Fruit fly (Drosophila melanogaster) whole organism, embryonic: ENCODE data around the gene Nse1.
A peak's percentile ranks its signal among the peaks of the same experiment; 100 is the strongest.

Source experiments
- CG10267 ChIP-seq: fragments of 200-800 bp; sonication (Bioruptor generic); optimal IDR thresholded peaks from 2 replicates; lab custom pipeline; 2018; ENCODE audit warnings: missing biosample characterization, mild to moderate bottlenecking, missing genetic modification characterization, moderate library complexity
- CG10274 ChIP-seq: fragments of 200-800 bp; sonication (Bioruptor generic); optimal IDR thresholded peaks from 3 replicates; lab custom pipeline; 2017; ENCODE audit warnings: missing biosample characterization, mild to moderate bottlenecking, missing genetic modification characterization
- CG12299 ChIP-seq: fragments of 200-800 bp; sonication (Bioruptor generic); optimal IDR thresholded peaks from 2 replicates; lab custom pipeline; 2018; ENCODE audit warnings: missing biosample characterization, mild to moderate bottlenecking, missing genetic modification characterization
- CG13424 ChIP-seq: fragments of 200-800 bp; sonication (Bioruptor generic); optimal IDR thresholded peaks from 2 replicates; lab custom pipeline; 2019; ENCODE audit warnings: missing biosample characterization, mild to moderate bottlenecking, missing genetic modification characterization, moderate library complexity
- CG14860 ChIP-seq: fragments of 200-800 bp; sonication (Bioruptor generic); IDR thresholded peaks from 3 replicates; pipeline ENCODE4 v1.3.6; 2022; ENCODE audit warnings: missing biosample characterization, missing genetic modification characterization; ENCODE audit not compliant: partially characterized antibody
- CG17802 ChIP-seq: fragments of 200-800 bp; sonication (Bioruptor generic); optimal IDR thresholded peaks from 2 replicates; lab custom pipeline; 2018; ENCODE audit warnings: missing biosample characterization, mild to moderate bottlenecking, missing genetic modification characterization, moderate library complexity
- CG18011 ChIP-seq: fragments of 200-800 bp; sonication (Bioruptor generic); optimal IDR thresholded peaks from 2 replicates; lab custom pipeline; 2017; ENCODE audit warnings: missing biosample characterization, missing genetic modification characterization, mild to moderate bottlenecking, moderate library complexity, missing genotype
- CG2199 ChIP-seq: fragments of 200-800 bp; sonication (Bioruptor generic); IDR thresholded peaks from 3 replicates; pipeline ENCODE4 v1.3.6; 2022; ENCODE audit warnings: missing biosample characterization, missing genetic modification characterization
- CG2875 ChIP-seq: fragments of 200-800 bp; sonication (Bioruptor generic); optimal IDR thresholded peaks from 2 replicates; lab custom pipeline; 2017; ENCODE audit warnings: missing biosample characterization, mild to moderate bottlenecking, missing genetic modification characterization, missing genetic modification reagents
- CG2889 ChIP-seq: fragments of 200-800 bp; sonication (Bioruptor generic); IDR thresholded peaks from 3 replicates; pipeline ENCODE4 v1.3.6; 2022; ENCODE audit warnings: missing biosample characterization, missing genetic modification characterization
- CG3838 ChIP-seq: fragments of 200-800 bp; sonication (Bioruptor generic); optimal IDR thresholded peaks from 3 replicates; lab custom pipeline; 2016; ENCODE audit warnings: missing biosample characterization, missing genetic modification characterization
- CG3847 ChIP-seq: fragments of 200-800 bp; sonication (Bioruptor generic); IDR thresholded peaks from 2 replicates; pipeline ENCODE4 v1.3.6; 2022; ENCODE audit warnings: missing biosample characterization, missing genetic modification characterization
- CG4404 ChIP-seq: fragments of 200-800 bp; sonication (Bioruptor generic); IDR thresholded peaks from 2 replicates; pipeline ENCODE4 v1.3.6; 2022; ENCODE audit warnings: missing biosample characterization, missing genetic modification characterization
- CG4854 ChIP-seq: fragments of 200-800 bp; sonication (Bioruptor generic); optimal IDR thresholded peaks from 2 replicates; lab custom pipeline; 2016; ENCODE audit warnings: missing biosample characterization, missing genetic modification characterization, inconsistent platforms
- CG5180 ChIP-seq: fragments of 200-800 bp; sonication (Bioruptor generic); optimal IDR thresholded peaks from 3 replicates; lab custom pipeline; 2017; ENCODE audit warnings: missing biosample characterization, missing genetic modification characterization, mild to moderate bottlenecking, moderate library complexity, missing genetic modification reagents
- CG6175 ChIP-seq: fragments of 200-800 bp; sonication (Bioruptor generic); IDR thresholded peaks from 3 replicates; pipeline ENCODE4 v1.3.6; 2022; ENCODE audit warnings: missing biosample characterization, missing genetic modification characterization
- CG7271 ChIP-seq: fragments of 200-800 bp; sonication (Bioruptor generic); optimal IDR thresholded peaks from 2 replicates; lab custom pipeline; 2018; ENCODE audit warnings: missing biosample characterization, mild to moderate bottlenecking, missing genetic modification characterization, moderate library complexity
- CG7556 ChIP-seq: fragments of 200-800 bp; sonication (Bioruptor generic); optimal IDR thresholded peaks from 2 replicates; lab custom pipeline; 2017; ENCODE audit warnings: missing biosample characterization, mild to moderate bottlenecking, missing genetic modification characterization
- CG8388 ChIP-seq: fragments of 200-800 bp; sonication (Bioruptor generic); optimal IDR thresholded peaks from 2 replicates; lab custom pipeline; 2019; ENCODE audit warnings: missing biosample characterization, mild to moderate bottlenecking, missing genetic modification characterization, moderate library complexity
- Dfd ChIP-seq, 2 experiments: fragments of >200 bp; optimal IDR thresholded peaks; 2 replicates each; lab custom pipeline; 2017; ENCODE audit warnings: missing biosample characterization in 2 of 2, missing genetic modification characterization in 2 of 2
- Dip2 ChIP-seq: fragments of 200-800 bp; sonication (Bioruptor generic); IDR thresholded peaks from 2 replicates; pipeline ENCODE4 v1.3.6; 2022; ENCODE audit warnings: missing biosample characterization, missing genetic modification characterization
- Dp ChIP-seq: fragments of 200-800 bp; sonication (Bioruptor generic); optimal IDR thresholded peaks from 2 replicates; lab custom pipeline; 2018; ENCODE audit warnings: missing biosample characterization, mild to moderate bottlenecking, missing genetic modification characterization, moderate library complexity
- Dref ChIP-seq: fragments of 200-800 bp; sonication (Bioruptor generic); IDR thresholded peaks from 2 replicates; pipeline ENCODE4 v1.3.6; 2022; ENCODE audit warnings: missing biosample characterization, missing genetic modification characterization
- Eip74EF ChIP-seq, 2 experiments: fragments of 200-800 bp in 1 of 2; fragments of >200 bp in 1 of 2; sonication (Bioruptor generic) in 1 of 2; optimal IDR thresholded peaks; 2 replicates each; lab custom pipeline; 2017 to 2019; ENCODE audit warnings: missing biosample characterization in 2 of 2, missing genetic modification characterization in 2 of 2, mild to moderate bottlenecking in 1 of 2, moderate library complexity in 1 of 2
- Fer1 ChIP-seq: fragments of 200-800 bp; sonication (Bioruptor generic); optimal IDR thresholded peaks from 2 replicates; lab custom pipeline; 2017; ENCODE audit warnings: missing biosample characterization, mild to moderate bottlenecking, missing genetic modification characterization
- Fer2 ChIP-seq: fragments of 200-800 bp; sonication (Bioruptor generic); optimal IDR thresholded peaks from 2 replicates; lab custom pipeline; 2018; ENCODE audit warnings: missing biosample characterization, mild to moderate bottlenecking, missing genetic modification characterization, moderate library complexity
- Hmr ChIP-seq: fragments of 200-800 bp; sonication (Bioruptor generic); optimal IDR thresholded peaks from 3 replicates; lab custom pipeline; 2017; ENCODE audit warnings: mild to moderate bottlenecking, missing biosample characterization, missing genetic modification reagents, missing genetic modification characterization
- Jarid2 ChIP-seq: fragments of 200-800 bp; sonication (Bioruptor generic); optimal IDR thresholded peaks from 3 replicates; lab custom pipeline; 2017; ENCODE audit warnings: mild to moderate bottlenecking, missing biosample characterization, missing genetic modification reagents, missing genetic modification characterization
- Side ChIP-seq: fragments of 200-800 bp; sonication (Bioruptor generic); optimal IDR thresholded peaks from 2 replicates; lab custom pipeline; 2016; ENCODE audit warnings: missing biosample characterization, missing genetic modification characterization
- Sox100B ChIP-seq: fragments of 200-800 bp; sonication (Bioruptor generic); optimal IDR thresholded peaks from 3 replicates; lab custom pipeline; 2018; ENCODE audit warnings: missing biosample characterization, mild to moderate bottlenecking, missing genetic modification characterization
- Trl ChIP-seq, 3 experiments: fragments of >200 bp in 2 of 3; fragments of 200-800 bp in 1 of 3; sonication (Bioruptor generic) in 1 of 3; optimal IDR thresholded peaks; 2 replicates in 1 of 3; 3 replicates in 2 of 3; lab custom pipeline; 2016 to 2017; ENCODE audit warnings: missing biosample characterization in 1 of 3, missing genetic modification characterization in 1 of 3
- cas ChIP-seq: fragments of 200-800 bp; sonication (Bioruptor generic); IDR thresholded peaks from 2 replicates; pipeline ENCODE4 v1.3.6; 2022; ENCODE audit warnings: missing biosample characterization, missing genetic modification characterization
- da ChIP-seq: fragments of 200-800 bp; sonication (Bioruptor generic); optimal IDR thresholded peaks from 2 replicates; lab custom pipeline; 2016; ENCODE audit warnings: missing biosample characterization, missing genetic modification characterization
- esg ChIP-seq: fragments of 200-800 bp; sonication (Bioruptor generic); conservative IDR thresholded peaks from 2 replicates; pipeline ENCODE4 v1.3.6; 2022; ENCODE audit warnings: missing biosample characterization, missing genetic modification characterization
- exex ChIP-seq: fragments of 200-800 bp; sonication (Bioruptor generic); optimal IDR thresholded peaks from 4 replicates; lab custom pipeline; 2018; ENCODE audit warnings: missing biosample characterization, mild to moderate bottlenecking, missing genetic modification characterization, moderate library complexity
- fd3F ChIP-seq: fragments of 200-800 bp; sonication (Bioruptor generic); optimal IDR thresholded peaks from 2 replicates; lab custom pipeline; 2018; ENCODE audit warnings: missing biosample characterization, mild to moderate bottlenecking, missing genetic modification characterization, moderate library complexity
- fd64A ChIP-seq: fragments of 200-800 bp; sonication (Bioruptor generic); optimal IDR thresholded peaks from 3 replicates; lab custom pipeline; 2018; ENCODE audit warnings: missing biosample characterization, mild to moderate bottlenecking, missing genetic modification characterization
- fru ChIP-seq: fragments of >200 bp; optimal IDR thresholded peaks from 2 replicates; lab custom pipeline; 2017
- gro ChIP-seq: fragments of 200-800 bp; sonication (Bioruptor generic); optimal IDR thresholded peaks from 2 replicates; lab custom pipeline; 2016; ENCODE audit warnings: missing biosample characterization, missing genetic modification characterization
- hb ChIP-seq: fragments of 200-800 bp; sonication (Bioruptor generic); IDR thresholded peaks from 3 replicates; pipeline ENCODE4 v1.3.6; 2022; ENCODE audit warnings: missing biosample characterization, missing genetic modification characterization; ENCODE audit not compliant: partially characterized antibody
- hkb ChIP-seq, 2 experiments: fragments of 200-800 bp in 1 of 2; fragments of >200 bp in 1 of 2; sonication (Bioruptor generic) in 1 of 2; IDR thresholded peaks in 1 of 2; optimal IDR thresholded peaks in 1 of 2; 2 replicates each; pipeline versions ENCODE4 v1.3.6 to Lab custom; 2017 to 2022; ENCODE audit warnings: missing biosample characterization in 1 of 2, missing genetic modification characterization in 1 of 2
- mirr ChIP-seq: fragments of 200-800 bp; sonication (Bioruptor generic); optimal IDR thresholded peaks from 3 replicates; lab custom pipeline; 2018; ENCODE audit warnings: missing biosample characterization, mild to moderate bottlenecking, missing genetic modification characterization
- otp ChIP-seq: fragments of 200-800 bp; sonication (Bioruptor generic); IDR thresholded peaks from 3 replicates; pipeline ENCODE4, ENCODE4 v1.3.6; 2022; ENCODE audit warnings: missing biosample characterization, missing genetic modification characterization
- peb ChIP-seq: fragments of 200-800 bp; sonication (Bioruptor generic); IDR thresholded peaks from 2 replicates; pipeline ENCODE4 v1.3.6; 2022; ENCODE audit warnings: missing biosample characterization, missing genetic modification characterization
- sna ChIP-seq: fragments of 200-800 bp; sonication (Bioruptor generic); IDR thresholded peaks from 2 replicates; pipeline ENCODE4 v1.3.6; 2022; ENCODE audit warnings: missing biosample characterization, missing genetic modification characterization; ENCODE audit not compliant: partially characterized antibody
- tin ChIP-seq: fragments of 200-800 bp; sonication (Bioruptor generic); optimal IDR thresholded peaks from 3 replicates; lab custom pipeline; 2016; ENCODE audit warnings: missing biosample characterization, missing genetic modification characterization
- tll ChIP-seq, 2 experiments: fragments of 200-800 bp in 1 of 2; fragments of >200 bp in 1 of 2; sonication (Bioruptor generic) in 1 of 2; optimal IDR thresholded peaks; 2 replicates each; lab custom pipeline; 2017 to 2019; ENCODE audit warnings: missing biosample characterization in 2 of 2, missing genetic modification characterization in 2 of 2, mild to moderate bottlenecking in 1 of 2, moderate library complexity in 1 of 2
- yki ChIP-seq: fragments of >200 bp; optimal IDR thresholded peaks from 3 replicates; lab custom pipeline; 2018

The Nse1 gene

dm6 chr2L:6708997-6709662, 31.7 kb upstream of the Nse1 start, which contains the start of gene Tsp (continued):
- TF ChIP-seq esg (no peak), Eip74EF (GFP tag; optimal IDR thresholded peaks at IDR 0.05; lab: Kevin White, UChicago) (peak in 1 of 2 experiments; percentile 64), Jarid2 (GFP tag; lab: Kevin White, UChicago) (peak; percentile 79), CG3838 (GFP tag; lab: Kevin White, UChicago) (no peak), fru (lab: Kevin White, UChicago) (no peak), CG3847 (GFP tag; lab: Robert Waterston, UW) (no peak), gro (peak; percentile 10), CG2875 (no peak), CG10274 (GFP tag; lab: Kevin White, UChicago) (no peak), CG18011 (GFP tag; lab: Kevin White, UChicago) (no peak), da (GFP tag; lab: Kevin White, UChicago) (no peak), CG5180 (GFP tag; lab: Kevin White, UChicago) (peak; percentile 59), CG2889 (GFP tag; lab: Robert Waterston, UW) (no peak), CG7271 (tag; lab: Kevin White, UChicago) (peak; percentile 25), Dp (no peak), CG17802 (tag; lab: Kevin White, UChicago) (no peak), CG6175 (GFP tag; lab: Robert Waterston, UW) (no peak), CG4404 (GFP tag; lab: Robert Waterston, UW) (no peak), hkb (optimal IDR thresholded peaks at IDR 0.05; lab: Kevin White, UChicago) (no peak), hkb (GFP tag; IDR thresholded peaks at IDR 0.05; lab: Robert Waterston, UW) (no peak), Dip2 (GFP tag; lab: Robert Waterston, UW) (no peak), Trl (optimal IDR thresholded peaks at IDR 0.05; lab: Kevin White, UChicago) (peak in 1 of 2 experiments; percentile 33), Trl (GFP tag; optimal IDR thresholded peaks at IDR 0.05; lab: Kevin White, UChicago) (no peak), CG10267 (tag; lab: Kevin White, UChicago) (peak; percentile 1), Dref (no peak), CG13424 (tag; lab: Kevin White, UChicago) (no peak), fd3F (no peak), exex (tag; lab: Kevin White, UChicago) (no peak), Fer2 (tag; lab: Kevin White, UChicago) (no peak), otp (GFP tag; lab: Robert Waterston, UW) (0 out of 3 replicates have a peak, but pooled peaks have one; percentile 4), sna (GFP tag; lab: Robert Waterston, UW) (0 out of 2 replicates have a peak, but pooled peaks have one; percentile 16), Sox100B (GFP tag; lab: Kevin White, UChicago) (peak; percentile 5), CG12299 (tag; lab: Kevin White, UChicago) (no peak), cas (GFP tag; lab: Robert Waterston, UW) (no peak), CG4854 (no peak), CG7556 (GFP tag; lab: Kevin White, UChicago) (no peak), CG8388 (GFP tag; lab: Kevin White, UChicago) (no peak), fd64A (no peak), peb (GFP tag; lab: Robert Waterston, UW) (no peak), Hmr (GFP tag; lab: Kevin White, UChicago) (no peak), hb (GFP tag; lab: Robert Waterston, UW) (no peak), Side (GFP tag; lab: Kevin White, UChicago) (no peak), CG14860 (GFP tag; lab: Robert Waterston, UW) (no peak), mirr (GFP tag; lab: Kevin White, UChicago) (peak; percentile 0), CG2199 (0 out of 3 replicates have a peak, but pooled peaks have one; percentile 51), yki (lab: Kevin White, UChicago) (no peak), Dfd (GFP tag; optimal IDR thresholded peaks at IDR 0.05; lab: Kevin White, UChicago) (no peak), tin (GFP tag; lab: Kevin White, UChicago) (no peak), tll (GFP tag; optimal IDR thresholded peaks at IDR 0.05; lab: Kevin White, UChicago) (no peak), Fer1 (GFP tag; lab: Kevin White, UChicago) (no peak)
